Fruit fly (Drosophila melanogaster): ENCODE data around the gene Ibf2.

Gene Ibf2

dm6 chr3R:9246879-9247621, 11.3 kb downstream of the Ibf2 start (continued):
- TF ChIP-seq grn (GFP tag; optimal IDR thresholded peaks at IDR 0.05), result no peak
- no peak for TF ChIP-seq Deaf1 (tag; optimal IDR thresholded peaks at IDR 0.05)
- peak; percentile 14 for TF ChIP-seq MTF-1 (GFP tag; optimal IDR thresholded peaks at IDR 0.05; ENCODE audit: borderline replicate concordance)
- no peak for TF ChIP-seq jigr1 (GFP tag; IDR thresholded peaks at IDR 0.05)
- TF ChIP-seq CG11247 (GFP tag; IDR thresholded peaks at IDR 0.05), result no peak
- no peak for TF ChIP-seq CG11695 (GFP tag; IDR thresholded peaks at IDR 0.05)
- no peak for TF ChIP-seq rib (GFP tag; IDR thresholded peaks at IDR 0.05)
- TF ChIP-seq Sry-δ (GFP tag; optimal IDR thresholded peaks at IDR 0.05), result no peak
- TF ChIP-seq Spps (tag; optimal IDR thresholded peaks at IDR 0.05), result peak; percentile 81
- TF ChIP-seq HLH3B (GFP tag; IDR thresholded peaks at IDR 0.05), result peak; percentile 65; the same call in 1 of the 2 replicates
- TF ChIP-seq HmgZ (tag; optimal IDR thresholded peaks at IDR 0.05), result no peak
- no peak for TF ChIP-seq CG34422 (GFP tag; IDR thresholded peaks at IDR 0.05)
- no peak for TF ChIP-seq Jarid2 (GFP tag; optimal IDR thresholded peaks at IDR 0.05)
- peak; percentile 63 for TF ChIP-seq Ssrp (tag; optimal IDR thresholded peaks at IDR 0.05)
- peak; percentile 51; the same call in 1 of the 3 replicates for TF ChIP-seq dysf (GFP tag; IDR thresholded peaks at IDR 0.05)
- TF ChIP-seq GATAe (GFP tag; conservative IDR thresholded peaks at IDR 0.05), result no peak
- no peak for TF ChIP-seq h (optimal IDR thresholded peaks at IDR 0.05)
- no peak for TF ChIP-seq CG14965 (GFP tag; optimal IDR thresholded peaks at IDR 0.05; ENCODE audit: borderline replicate concordance)
- TF ChIP-seq phol (tag; optimal IDR thresholded peaks at IDR 0.05), result peak; percentile 72
- no peak for TF ChIP-seq pita (GFP tag; optimal IDR thresholded peaks at IDR 0.05)
- peak; percentile 57 for TF ChIP-seq Six4 (GFP tag; optimal IDR thresholded peaks at IDR 0.05)
- peak; percentile 31; the same call in 1 of the 2 replicates for TF ChIP-seq CG7372 (GFP tag; IDR thresholded peaks at IDR 0.05)
- TF ChIP-seq da (GFP tag; optimal IDR thresholded peaks at IDR 0.05), result no peak
- TF ChIP-seq Gug (GFP tag; IDR thresholded peaks at IDR 0.05), result 0 out of 4 replicates have a peak, but pooled peaks have one; percentile 4
- TF ChIP-seq Bdp1 (GFP tag; optimal IDR thresholded peaks at IDR 0.05), result no peak
- TF ChIP-seq CG14667 (GFP tag; IDR thresholded peaks at IDR 0.05), result no peak
- TF ChIP-seq CG17568 (GFP tag; optimal IDR thresholded peaks at IDR 0.05), result peak; percentile 25
- TF ChIP-seq Camta (GFP tag; optimal IDR thresholded peaks at IDR 0.05), result peak; percentile 45
- no peak for TF ChIP-seq CG4404 (GFP tag; IDR thresholded peaks at IDR 0.05)
- TF ChIP-seq cwo (GFP tag; optimal IDR thresholded peaks at IDR 0.05), result peak; percentile 17
- peak; percentile 22 to 64 for TF ChIP-seq Trl (optimal IDR thresholded peaks at IDR 0.05)
- TF ChIP-seq Trl (GFP tag; optimal IDR thresholded peaks at IDR 0.05), result peak; percentile 43
- peak; percentile 87 for TF ChIP-seq oc (tag; optimal IDR thresholded peaks at IDR 0.05)
- peak; percentile 86 for TF ChIP-seq kni (GFP tag; optimal IDR thresholded peaks at IDR 0.05)
- TF ChIP-seq CG10147 (GFP tag; optimal IDR thresholded peaks at IDR 0.05), result no peak
- TF ChIP-seq sob (GFP tag; IDR thresholded peaks at IDR 0.05), result peak; percentile 55; the same call in 1 of the 2 replicates
- peak; percentile 80 for TF ChIP-seq CG18262 (tag; optimal IDR thresholded peaks at IDR 0.05)
- no peak for TF ChIP-seq MBD-R2 (GFP tag; IDR thresholded peaks at IDR 0.05)
- TF ChIP-seq CG8765 (GFP tag; IDR thresholded peaks at IDR 0.05), result no peak
- peak; percentile 68 for TF ChIP-seq dmrt11E (tag; optimal IDR thresholded peaks at IDR 0.05)
- TF ChIP-seq Eip74EF (GFP tag; optimal IDR thresholded peaks at IDR 0.05), result peak in 1 of 2 experiments; percentile 56
- peak; percentile 36 for TF ChIP-seq NfI (GFP tag; optimal IDR thresholded peaks at IDR 0.05)
- TF ChIP-seq ttk (GFP tag; IDR thresholded peaks at IDR 0.05), result 0 out of 2 replicates have a peak, but pooled peaks have one; percentile 58
- TF ChIP-seq mirr (GFP tag; optimal IDR thresholded peaks at IDR 0.05), result no peak
- no peak for TF ChIP-seq YL-1 (GFP tag; optimal IDR thresholded peaks at IDR 0.05)
- TF ChIP-seq tio (GFP tag; optimal IDR thresholded peaks at IDR 0.05), result no peak
- no peak for TF ChIP-seq CG18011 (GFP tag; optimal IDR thresholded peaks at IDR 0.05)
- TF ChIP-seq zen2 (GFP tag; IDR thresholded peaks at IDR 0.05; ENCODE audit: partially characterized antibody), result no peak
- TF ChIP-seq HmgD (GFP tag; optimal IDR thresholded peaks at IDR 0.05), result no peak
- no peak for TF ChIP-seq CG14050 (GFP tag; IDR thresholded peaks at IDR 0.05)

Data from whole organism, embryonic.